Fruit fly (Drosophila melanogaster) whole organism, wandering third instar larva: ENCODE results near the gene CG42818.
A peak's percentile ranks its signal among the peaks of the same experiment; 100 is the strongest.

Experiments used
- Abd-B ChIP-seq: fragments of >200 bp; optimal IDR thresholded peaks from 2 replicates; lab custom pipeline; 2017; ENCODE audit warnings: missing biosample characterization, missing genetic modification characterization
- CG32264 ChIP-seq: fragments of 200-800 bp; sonication (Bioruptor generic); optimal IDR thresholded peaks from 2 replicates; lab custom pipeline; 2016; ENCODE audit warnings: missing biosample characterization, missing genetic modification characterization
- CG9705 ChIP-seq: fragments of 200-800 bp; sonication (Bioruptor generic); optimal IDR thresholded peaks from 2 replicates; lab custom pipeline; 2018; ENCODE audit warnings: missing biosample characterization, mild to moderate bottlenecking, missing genetic modification characterization
- CrebA ChIP-seq: fragments of 200-800 bp; sonication (Bioruptor generic); optimal IDR thresholded peaks from 2 replicates; lab custom pipeline; 2016; ENCODE audit warnings: missing biosample characterization, mild to moderate bottlenecking, missing genetic modification characterization, borderline replicate concordance
- Dfd ChIP-seq: fragments of >200 bp; optimal IDR thresholded peaks from 2 replicates; lab custom pipeline; 2017; ENCODE audit warnings: missing biosample characterization, missing genetic modification characterization
- Dif ChIP-seq: fragments of 200-275, 200-300 bp; sonication (Bioruptor generic); optimal IDR thresholded peaks from 2 replicates; lab custom pipeline; 2018; ENCODE audit warnings: missing biosample characterization, missing genetic modification characterization; ENCODE audit not compliant: partially characterized antibody
- GATAd ChIP-seq: sonication (Bioruptor generic); optimal IDR thresholded peaks from 2 replicates; lab custom pipeline; 2016; ENCODE audit warnings: missing biosample characterization, missing genetic modification characterization
- HLH106 ChIP-seq: fragments of 200-800 bp; optimal IDR thresholded peaks from 3 replicates; lab custom pipeline; 2019; ENCODE audit warnings: missing biosample characterization, mild to moderate bottlenecking, missing genetic modification characterization, moderate library complexity
- Hnf4 ChIP-seq: fragments of 200-800 bp; sonication (Bioruptor generic); optimal IDR thresholded peaks from 2 replicates; lab custom pipeline; 2016; ENCODE audit warnings: missing biosample characterization, mild to moderate bottlenecking, missing genetic modification characterization
- Hr78 ChIP-seq: fragments of >200 bp; optimal IDR thresholded peaks from 2 replicates; lab custom pipeline; 2017; ENCODE audit warnings: missing biosample characterization, missing genetic modification characterization
- Hr83 ChIP-seq: fragments of 200-300 bp; sonication (Bioruptor generic); optimal IDR thresholded peaks from 2 replicates; lab custom pipeline; 2016; ENCODE audit warnings: missing biosample characterization, mild to moderate bottlenecking, missing genetic modification characterization, moderate library complexity; ENCODE audit not compliant: poor library complexity, severe bottlenecking
- Jra ChIP-seq: sonication (Bioruptor generic); optimal IDR thresholded peaks from 2 replicates; lab custom pipeline; 2016; ENCODE audit warnings: missing biosample characterization, missing genetic modification characterization
- Mio ChIP-seq: sonication (Bioruptor generic); optimal IDR thresholded peaks from 2 replicates; lab custom pipeline; 2016; ENCODE audit warnings: missing biosample characterization, missing genetic modification characterization
- Myc ChIP-seq: fragments of >200 bp; optimal IDR thresholded peaks from 2 replicates; lab custom pipeline; 2017
- N ChIP-seq: fragments of >200 bp; optimal IDR thresholded peaks from 2 replicates; lab custom pipeline; 2018; ENCODE audit warnings: missing biosample characterization, missing external identifiers, missing genetic modification characterization
- OdsH ChIP-seq: fragments of 200-800 bp; sonication (Bioruptor generic); optimal IDR thresholded peaks from 2 replicates; lab custom pipeline; 2016; ENCODE audit warnings: missing biosample characterization, mild to moderate bottlenecking, missing genetic modification characterization
- Rel ChIP-seq, 2 experiments: fragments of 200-800 bp; sonication (Bioruptor generic) in 1 of 2; optimal IDR thresholded peaks; 2 replicates in 1 of 2; 3 replicates in 1 of 2; lab custom pipeline; 2016 to 2019; ENCODE audit warnings: mild to moderate bottlenecking in 2 of 2, missing biosample characterization in 2 of 2, missing genetic modification characterization in 2 of 2, moderate library complexity in 1 of 2
- Sp1 ChIP-seq: fragments of 200-800 bp; sonication (Bioruptor generic); optimal IDR thresholded peaks from 3 replicates; lab custom pipeline; 2019; ENCODE audit warnings: missing biosample characterization, mild to moderate bottlenecking, missing genetic modification characterization, moderate library complexity
- Vsx2 ChIP-seq: fragments of 200-300, 225-300 bp; sonication (Bioruptor generic); optimal IDR thresholded peaks from 2 replicates; lab custom pipeline; 2018; ENCODE audit warnings: missing biosample characterization, missing genetic modification characterization; ENCODE audit not compliant: partially characterized antibody
- br ChIP-seq: fragments of 200-800 bp; sonication (Bioruptor generic); optimal IDR thresholded peaks from 2 replicates; lab custom pipeline; 2016; ENCODE audit warnings: missing biosample characterization, missing genetic modification characterization
- brk ChIP-seq: fragments of 200-800 bp; sonication (Bioruptor generic); optimal IDR thresholded peaks from 2 replicates; lab custom pipeline; 2016; ENCODE audit warnings: missing biosample characterization, mild to moderate bottlenecking, missing genetic modification characterization
- dl ChIP-seq, 2 experiments: fragments of 175-275, 200-275 bp in 1 of 2; fragments of 200-275 bp in 1 of 2; sonication (Bioruptor generic); optimal IDR thresholded peaks; lab custom pipeline; 2018; ENCODE audit warnings: mild to moderate bottlenecking in 2 of 2, missing biosample characterization in 2 of 2, missing genetic modification characterization in 2 of 2, moderate library complexity in 2 of 2; ENCODE audit not compliant: partially characterized antibody in 2 of 2, insufficient read depth in 1 of 2
- dmrt93B ChIP-seq: fragments of 200-800 bp; sonication (Bioruptor generic); optimal IDR thresholded peaks from 2 replicates; lab custom pipeline; 2018; ENCODE audit warnings: missing biosample characterization, mild to moderate bottlenecking, missing genetic modification characterization
- dsf ChIP-seq: sonication (Bioruptor generic); optimal IDR thresholded peaks from 2 replicates; lab custom pipeline; 2016; ENCODE audit warnings: missing biosample characterization, missing genetic modification characterization, borderline replicate concordance
- ey ChIP-seq: fragments of 200-800 bp; sonication (Bioruptor generic); optimal IDR thresholded peaks from 2 replicates; lab custom pipeline; 2016; ENCODE audit warnings: missing biosample characterization, missing genetic modification characterization
- foxo ChIP-seq, 2 experiments: fragments of 200-800 bp; sonication (Bioruptor generic); optimal IDR thresholded peaks; 2 replicates in 1 of 2; 3 replicates in 1 of 2; lab custom pipeline; 2016 to 2017; ENCODE audit warnings: missing biosample characterization in 2 of 2, missing genetic modification characterization in 2 of 2
- fru ChIP-seq: fragments of 200-800 bp; sonication (Bioruptor generic); optimal IDR thresholded peaks from 3 replicates; lab custom pipeline; 2016; ENCODE audit warnings: missing biosample characterization, mild to moderate bottlenecking, missing genetic modification characterization
- h ChIP-seq: fragments of 200-800 bp; sonication (Bioruptor generic); optimal IDR thresholded peaks from 3 replicates; lab custom pipeline; 2016; ENCODE audit warnings: missing biosample characterization, mild to moderate bottlenecking, missing genetic modification characterization
- jim ChIP-seq: fragments of 175-275, 200-325 bp; sonication (Bioruptor generic); optimal IDR thresholded peaks from 2 replicates; lab custom pipeline; 2016; ENCODE audit warnings: missing biosample characterization, mild to moderate bottlenecking, missing genetic modification characterization
- lola ChIP-seq: fragments of >200 bp; optimal IDR thresholded peaks from 2 replicates; lab custom pipeline; 2017; ENCODE audit warnings: missing biosample characterization, missing genetic modification characterization
- pan ChIP-seq: fragments of >200 bp; optimal IDR thresholded peaks from 2 replicates; lab custom pipeline; 2017
- psq ChIP-seq: fragments of 200-800 bp; sonication (Bioruptor generic); optimal IDR thresholded peaks from 3 replicates; lab custom pipeline; 2017; ENCODE audit warnings: missing biosample characterization, mild to moderate bottlenecking, missing genetic modification characterization, moderate library complexity
- rgr ChIP-seq: fragments of 200-800 bp; sonication (Bioruptor generic); optimal IDR thresholded peaks from 3 replicates; lab custom pipeline; 2016; ENCODE audit warnings: missing biosample characterization, mild to moderate bottlenecking, missing genetic modification characterization
- sage ChIP-seq: fragments of 200-800 bp; sonication (Bioruptor generic); optimal IDR thresholded peaks from 2 replicates; lab custom pipeline; 2016; ENCODE audit warnings: missing biosample characterization, mild to moderate bottlenecking, missing genetic modification characterization
- sv ChIP-seq: fragments of 200-800 bp; sonication (Bioruptor generic); optimal IDR thresholded peaks from 3 replicates; lab custom pipeline; 2016; ENCODE audit warnings: missing biosample characterization, missing genetic modification characterization
- tai ChIP-seq: sonication (Bioruptor generic); optimal IDR thresholded peaks from 2 replicates; lab custom pipeline; 2016; ENCODE audit warnings: missing biosample characterization, missing genetic modification characterization
- usp ChIP-seq: fragments of >200 bp; optimal IDR thresholded peaks from 2 replicates; lab custom pipeline; 2017; ENCODE audit warnings: missing biosample characterization, missing genetic modification characterization
- woc ChIP-seq: sonication (Bioruptor generic); optimal IDR thresholded peaks from 2 replicates; lab custom pipeline; 2016; ENCODE audit warnings: missing biosample characterization, mild to moderate bottlenecking, missing genetic modification characterization

Gene CG42818

DNA sequence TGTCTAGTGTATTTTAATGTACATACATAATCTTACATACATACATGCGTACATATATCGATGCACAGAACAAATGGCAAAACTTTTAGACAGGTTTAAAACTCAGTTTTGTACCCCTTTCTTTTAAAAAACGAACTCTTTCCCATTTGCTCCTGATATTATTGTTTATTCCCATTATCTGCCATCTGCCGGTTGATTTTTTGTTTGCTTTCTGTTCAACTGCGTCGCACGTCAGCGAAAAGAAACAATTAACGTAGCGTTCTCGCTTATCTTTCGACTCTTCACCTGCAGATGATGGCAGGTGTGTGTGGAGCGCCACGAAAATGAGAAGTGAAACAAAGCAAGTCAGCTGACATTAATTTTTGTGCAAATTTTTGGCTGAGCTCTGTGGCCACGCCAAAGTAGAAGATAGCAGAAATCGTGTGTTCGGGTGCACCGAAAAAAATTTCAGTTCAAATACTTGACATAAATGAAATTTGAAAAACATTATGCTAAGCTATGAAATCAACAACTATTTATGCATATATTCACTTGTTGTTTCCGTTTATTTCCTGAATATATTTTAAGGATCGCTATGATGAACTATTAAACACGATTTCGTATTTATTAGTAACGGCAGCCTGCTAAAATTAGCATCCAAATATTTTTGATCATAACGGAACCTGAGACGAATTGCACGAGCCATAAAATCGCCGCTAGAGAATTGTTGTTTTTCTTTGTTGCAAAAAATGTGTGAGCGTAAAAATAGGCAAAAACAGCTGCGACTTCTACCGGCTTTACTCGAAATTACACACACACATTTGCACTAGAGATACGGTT, 29.1 kb downstream of the CG42818 start:
- TF ChIP-seq lola (GFP tag; lab: Kevin White, UChicago) (no peak), Abd-B (GFP tag; lab: Kevin White, UChicago) (no peak), brk (GFP tag; lab: Kevin White, UChicago) (peak; percentile 29), foxo (GFP tag; optimal IDR thresholded peaks at IDR 0.05; lab: Kevin White, UChicago) (peak in 1 of 2 experiments; percentile 85), dl (GFP tag; optimal IDR thresholded peaks at IDR 0.05; lab: Kevin White, UChicago; ENCODE audit: insufficient read depth in 1 of 2, partially characterized antibody in 2 of 2) (no peak), tai (GFP tag; lab: Kevin White, UChicago) (no peak), Sp1 (GFP tag; lab: Kevin White, UChicago) (peak; percentile 76), h (GFP tag; lab: Kevin White, UChicago) (peak; percentile 75), ey (GFP tag; lab: Kevin White, UChicago) (peak; percentile 37), Dif (GFP tag; lab: Kevin White, UChicago) (no peak), sage (GFP tag; lab: Kevin White, UChicago) (no peak), psq (GFP tag; lab: Kevin White, UChicago) (peak; percentile 62), Myc (no peak), CG9705 (GFP tag; lab: Kevin White, UChicago) (no peak), dmrt93B (GFP tag; lab: Kevin White, UChicago) (peak; percentile 57), Jra (GFP tag; lab: Kevin White, UChicago) (peak; percentile 12), pan (lab: Kevin White, UChicago) (no peak), Rel (GFP tag; optimal IDR thresholded peaks at IDR 0.05; lab: Kevin White, UChicago) (no peak), Rel (tag; optimal IDR thresholded peaks at IDR 0.05; lab: Kevin White, UChicago) (peak; percentile 19), jim (GFP tag; lab: Kevin White, UChicago) (no peak), rgr (GFP tag; lab: Kevin White, UChicago) (peak; percentile 35), HLH106 (peak; percentile 76), dsf (GFP tag; lab: Kevin White, UChicago) (no peak), Hnf4 (GFP tag; lab: Kevin White, UChicago) (peak; percentile 15), Hr78 (no peak), br (peak; percentile 76), usp (GFP tag; lab: Kevin White, UChicago) (no peak), GATAd (GFP tag; lab: Kevin White, UChicago) (no peak), OdsH (GFP tag; lab: Kevin White, UChicago) (peak; percentile 61), sv (GFP tag; lab: Kevin White, UChicago) (no peak), woc (GFP tag; lab: Kevin White, UChicago) (peak; percentile 50), N (GFP tag; lab: Kevin White, UChicago) (no peak), Hr83 (GFP tag; lab: Kevin White, UChicago) (peak; percentile 11), Mio (GFP tag; lab: Kevin White, UChicago) (no peak), CrebA (GFP tag; lab: Kevin White, UChicago) (no peak), fru (peak; percentile 82), CG32264 (GFP tag; lab: Kevin White, UChicago) (no peak), Dfd (GFP tag; lab: Kevin White, UChicago) (no peak), Vsx2 (no peak)

DNA sequence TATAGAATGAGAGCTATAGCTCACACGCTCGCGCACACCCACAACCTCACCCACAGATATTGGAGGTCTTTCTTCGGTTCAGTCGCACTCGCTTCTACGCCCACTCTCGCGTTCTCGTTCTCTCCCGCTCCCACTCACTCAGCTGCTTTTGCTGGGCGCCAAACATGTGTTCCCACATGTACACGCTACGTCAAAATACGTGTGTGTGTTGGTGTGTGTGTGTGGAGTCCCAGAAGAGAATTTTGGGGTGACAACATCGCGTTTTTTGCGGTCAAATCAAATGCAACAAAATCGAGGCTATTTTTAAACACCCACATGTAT, 29.7 kb downstream of the CG42818 start:
- no peak for TF ChIP-seq CG9705 (GFP tag; lab: Kevin White, UChicago)
- TF ChIP-seq Dfd (GFP tag; lab: Kevin White, UChicago) = no peak
- TF ChIP-seq OdsH (GFP tag; lab: Kevin White, UChicago) = no peak
- TF ChIP-seq usp (GFP tag; lab: Kevin White, UChicago) = no peak
- TF ChIP-seq GATAd (GFP tag; lab: Kevin White, UChicago) = no peak
- TF ChIP-seq dl (GFP tag; optimal IDR thresholded peaks at IDR 0.05; lab: Kevin White, UChicago; ENCODE audit: insufficient read depth in 1 of 2, partially characterized antibody in 2 of 2) = peak; percentile 65 to 85
- TF ChIP-seq Hnf4 (GFP tag; lab: Kevin White, UChicago) = no peak
- TF ChIP-seq h (GFP tag; lab: Kevin White, UChicago) = no peak
- TF ChIP-seq CG32264 (GFP tag; lab: Kevin White, UChicago) = no peak
- TF ChIP-seq Hr83 (GFP tag; lab: Kevin White, UChicago) = peak; percentile 52
- no peak for TF ChIP-seq Rel (GFP tag; optimal IDR thresholded peaks at IDR 0.05; lab: Kevin White, UChicago)
- TF ChIP-seq Rel (tag; optimal IDR thresholded peaks at IDR 0.05; lab: Kevin White, UChicago) = peak; percentile 81
- TF ChIP-seq Abd-B (GFP tag; lab: Kevin White, UChicago) = no peak
- no peak for TF ChIP-seq dsf (GFP tag; lab: Kevin White, UChicago)
- no peak for TF ChIP-seq Mio (GFP tag; lab: Kevin White, UChicago)
- no peak for TF ChIP-seq tai (GFP tag; lab: Kevin White, UChicago)
- TF ChIP-seq jim (GFP tag; lab: Kevin White, UChicago) = no peak
- no peak for TF ChIP-seq pan (lab: Kevin White, UChicago)
- TF ChIP-seq psq (GFP tag; lab: Kevin White, UChicago) = no peak
- TF ChIP-seq brk (GFP tag; lab: Kevin White, UChicago) = no peak
- no peak for TF ChIP-seq Vsx2
- TF ChIP-seq HLH106 = no peak
- TF ChIP-seq woc (GFP tag; lab: Kevin White, UChicago) = no peak
- no peak for TF ChIP-seq Sp1 (GFP tag; lab: Kevin White, UChicago)
- TF ChIP-seq CrebA (GFP tag; lab: Kevin White, UChicago) = peak; percentile 31
- no peak for TF ChIP-seq Jra (GFP tag; lab: Kevin White, UChicago)
- TF ChIP-seq sage (GFP tag; lab: Kevin White, UChicago) = no peak
- TF ChIP-seq lola (GFP tag; lab: Kevin White, UChicago) = no peak
- no peak for TF ChIP-seq br
- TF ChIP-seq ey (GFP tag; lab: Kevin White, UChicago) = no peak
- no peak for TF ChIP-seq Hr78
- no peak for TF ChIP-seq sv (GFP tag; lab: Kevin White, UChicago)
- no peak for TF ChIP-seq rgr (GFP tag; lab: Kevin White, UChicago)
- TF ChIP-seq fru = no peak
- TF ChIP-seq Myc = no peak
- peak; percentile 89 for TF ChIP-seq Dif (GFP tag; lab: Kevin White, UChicago)
- TF ChIP-seq dmrt93B (GFP tag; lab: Kevin White, UChicago) = no peak
- no peak for TF ChIP-seq foxo (GFP tag; optimal IDR thresholded peaks at IDR 0.05; lab: Kevin White, UChicago)
- TF ChIP-seq N (GFP tag; lab: Kevin White, UChicago) = no peak
